Fruit fly (Drosophila melanogaster): ENCODE results near the gene CG14022.
A peak's percentile ranks its signal among the peaks of the same experiment; 100 is the strongest.

Gene CG14022

dm6 chr2L:5324958-5325850 lies 3.5 kb downstream of the CG14022 start:
- TF ChIP-seq gl (tag; optimal IDR thresholded peaks at IDR 0.05) (peak; percentile 58), CG8159 (tag; optimal IDR thresholded peaks at IDR 0.05) (peak; percentile 67), CG8301 (tag; optimal IDR thresholded peaks at IDR 0.05) (no peak), CG4496 (GFP tag; IDR thresholded peaks at IDR 0.05) (peak; percentile 94), CG14655 (GFP tag; optimal IDR thresholded peaks at IDR 0.05) (no peak), Pif1A (GFP tag; optimal IDR thresholded peaks at IDR 0.05) (no peak), CG10348 (GFP tag; IDR thresholded peaks at IDR 0.05) (peak; percentile 58; the same call in 1 of the 2 replicates), CG13204 (GFP tag; optimal IDR thresholded peaks at IDR 0.05) (peak; percentile 60), Pif1B (GFP tag; optimal IDR thresholded peaks at IDR 0.05) (peak; percentile 52), rn (GFP tag; IDR thresholded peaks at IDR 0.05) (peak; percentile 85), CG9948 (tag; optimal IDR thresholded peaks at IDR 0.05) (peak; percentile 54), Snoo (tag; optimal IDR thresholded peaks at IDR 0.05) (peak; percentile 82), D1 (tag; optimal IDR thresholded peaks at IDR 0.05) (no peak), CG34367 (tag; optimal IDR thresholded peaks at IDR 0.05) (peak; percentile 57), CG12605 (GFP tag; IDR thresholded peaks at IDR 0.05) (peak; percentile 92), EcR (GFP tag; optimal IDR thresholded peaks at IDR 0.05) (peak; percentile 42), fd96Ca (GFP tag; IDR thresholded peaks at IDR 0.05) (peak; percentile 95), CG17806 (tag; optimal IDR thresholded peaks at IDR 0.05) (peak; percentile 63), CG32121 (GFP tag; IDR thresholded peaks at IDR 0.05) (peak; percentile 94), CG15710 (tag; optimal IDR thresholded peaks at IDR 0.05) (peak; percentile 77), Ets98B (GFP tag; IDR thresholded peaks at IDR 0.05) (peak; percentile 94)

dm6 chr2L:5321014-5321413 lies 7.7 kb downstream of the CG14022 start:
- TF ChIP-seq CG4496 (GFP tag; IDR thresholded peaks at IDR 0.05) (no peak), Ets98B (GFP tag; IDR thresholded peaks at IDR 0.05) (no peak), EcR (GFP tag; optimal IDR thresholded peaks at IDR 0.05) (no peak), gl (tag; optimal IDR thresholded peaks at IDR 0.05) (no peak), CG34367 (tag; optimal IDR thresholded peaks at IDR 0.05) (no peak), Snoo (tag; optimal IDR thresholded peaks at IDR 0.05) (no peak), Pif1A (GFP tag; optimal IDR thresholded peaks at IDR 0.05) (no peak), D1 (tag; optimal IDR thresholded peaks at IDR 0.05) (no peak), fd96Ca (GFP tag; IDR thresholded peaks at IDR 0.05) (no peak)

dm6 chr2L:5320063-5320462 lies 8.6 kb downstream of the CG14022 start:
- TF ChIP-seq CG17806 (tag; optimal IDR thresholded peaks at IDR 0.05) (no peak), CG8301 (tag; optimal IDR thresholded peaks at IDR 0.05) (no peak), CG8159 (tag; optimal IDR thresholded peaks at IDR 0.05) (no peak), CG32121 (GFP tag; IDR thresholded peaks at IDR 0.05) (no peak)

- no peak for TF ChIP-seq CG34367 (tag; optimal IDR thresholded peaks at IDR 0.05)
- TF ChIP-seq fd96Ca (GFP tag; IDR thresholded peaks at IDR 0.05): no peak
- TF ChIP-seq CG8301 (tag; optimal IDR thresholded peaks at IDR 0.05): no peak
- TF ChIP-seq CG12605 (GFP tag; IDR thresholded peaks at IDR 0.05): 0 out of 2 replicates have a peak, but pooled peaks have one; percentile 20
- no peak for TF ChIP-seq CG4496 (GFP tag; IDR thresholded peaks at IDR 0.05)
Observed at dm6 chr2L:5314630-5315159, 14.0 kb downstream of the CG14022 start, which contains the start of gene CG14024. Gene CG14024, minus strand, starts transcription at chr2L:5314895.

dm6 chr2L:5309369-5309768 lies 19.3 kb downstream of the CG14022 start:
- TF ChIP-seq D1 (tag; optimal IDR thresholded peaks at IDR 0.05) (no peak), CG14655 (GFP tag; optimal IDR thresholded peaks at IDR 0.05) (no peak), CG4496 (GFP tag; IDR thresholded peaks at IDR 0.05) (no peak), gl (tag; optimal IDR thresholded peaks at IDR 0.05) (no peak), CG17806 (tag; optimal IDR thresholded peaks at IDR 0.05) (no peak), Pif1B (GFP tag; optimal IDR thresholded peaks at IDR 0.05) (no peak), CG13204 (GFP tag; optimal IDR thresholded peaks at IDR 0.05) (no peak), rn (GFP tag; IDR thresholded peaks at IDR 0.05) (no peak), CG10348 (GFP tag; IDR thresholded peaks at IDR 0.05) (no peak), Ets98B (GFP tag; IDR thresholded peaks at IDR 0.05) (no peak), CG9948 (tag; optimal IDR thresholded peaks at IDR 0.05) (no peak), CG32121 (GFP tag; IDR thresholded peaks at IDR 0.05) (no peak), CG8301 (tag; optimal IDR thresholded peaks at IDR 0.05) (no peak), CG15710 (tag; optimal IDR thresholded peaks at IDR 0.05) (no peak), Pif1A (GFP tag; optimal IDR thresholded peaks at IDR 0.05) (no peak), EcR (GFP tag; optimal IDR thresholded peaks at IDR 0.05) (no peak), CG8159 (tag; optimal IDR thresholded peaks at IDR 0.05) (no peak), Snoo (tag; optimal IDR thresholded peaks at IDR 0.05) (no peak), CG34367 (tag; optimal IDR thresholded peaks at IDR 0.05) (no peak), CG12605 (GFP tag; IDR thresholded peaks at IDR 0.05) (no peak)

dm6 chr2L:5306373-5306997 lies 22.2 kb downstream of the CG14022 start:
- TF ChIP-seq CG13204 (GFP tag; optimal IDR thresholded peaks at IDR 0.05) (peak; percentile 63), Snoo (tag; optimal IDR thresholded peaks at IDR 0.05) (peak; percentile 16), CG4496 (GFP tag; IDR thresholded peaks at IDR 0.05) (peak; percentile 66), gl (tag; optimal IDR thresholded peaks at IDR 0.05) (no peak), CG8301 (tag; optimal IDR thresholded peaks at IDR 0.05) (peak; percentile 12), rn (GFP tag; IDR thresholded peaks at IDR 0.05) (no peak), CG32121 (GFP tag; IDR thresholded peaks at IDR 0.05) (peak; percentile 68), fd96Ca (GFP tag; IDR thresholded peaks at IDR 0.05) (peak; percentile 57; the same call in 2 of the 3 replicates), Ets98B (GFP tag; IDR thresholded peaks at IDR 0.05) (0 out of 2 replicates have a peak, but pooled peaks have one; percentile 31), CG14655 (GFP tag; optimal IDR thresholded peaks at IDR 0.05) (no peak), EcR (GFP tag; optimal IDR thresholded peaks at IDR 0.05) (peak; percentile 97)

Measured in whole organism, pupa.